Fruit fly (Drosophila melanogaster) whole organism, wandering third instar larva: ENCODE data around the gene jar.

Experiments used
- CG32264 ChIP-seq: fragments of 200-800 bp; sonication (Bioruptor generic); optimal IDR thresholded peaks from 2 replicates; lab custom pipeline; 2016; ENCODE audit warnings: missing biosample characterization, missing genetic modification characterization
- Dfd ChIP-seq: fragments of >200 bp; optimal IDR thresholded peaks from 2 replicates; lab custom pipeline; 2017; ENCODE audit warnings: missing biosample characterization, missing genetic modification characterization
- Myc ChIP-seq: fragments of >200 bp; optimal IDR thresholded peaks from 2 replicates; lab custom pipeline; 2017
- Vsx2 ChIP-seq: fragments of 200-300, 225-300 bp; sonication (Bioruptor generic); optimal IDR thresholded peaks from 2 replicates; lab custom pipeline; 2018; ENCODE audit warnings: missing biosample characterization, missing genetic modification characterization; ENCODE audit not compliant: partially characterized antibody
- dsf ChIP-seq: sonication (Bioruptor generic); optimal IDR thresholded peaks from 2 replicates; lab custom pipeline; 2016; ENCODE audit warnings: missing biosample characterization, missing genetic modification characterization, borderline replicate concordance
- lola ChIP-seq: fragments of >200 bp; optimal IDR thresholded peaks from 2 replicates; lab custom pipeline; 2017; ENCODE audit warnings: missing biosample characterization, missing genetic modification characterization
- pan ChIP-seq: fragments of >200 bp; optimal IDR thresholded peaks from 2 replicates; lab custom pipeline; 2017
- woc ChIP-seq: sonication (Bioruptor generic); optimal IDR thresholded peaks from 2 replicates; lab custom pipeline; 2016; ENCODE audit warnings: missing biosample characterization, mild to moderate bottlenecking, missing genetic modification characterization

DNA sequence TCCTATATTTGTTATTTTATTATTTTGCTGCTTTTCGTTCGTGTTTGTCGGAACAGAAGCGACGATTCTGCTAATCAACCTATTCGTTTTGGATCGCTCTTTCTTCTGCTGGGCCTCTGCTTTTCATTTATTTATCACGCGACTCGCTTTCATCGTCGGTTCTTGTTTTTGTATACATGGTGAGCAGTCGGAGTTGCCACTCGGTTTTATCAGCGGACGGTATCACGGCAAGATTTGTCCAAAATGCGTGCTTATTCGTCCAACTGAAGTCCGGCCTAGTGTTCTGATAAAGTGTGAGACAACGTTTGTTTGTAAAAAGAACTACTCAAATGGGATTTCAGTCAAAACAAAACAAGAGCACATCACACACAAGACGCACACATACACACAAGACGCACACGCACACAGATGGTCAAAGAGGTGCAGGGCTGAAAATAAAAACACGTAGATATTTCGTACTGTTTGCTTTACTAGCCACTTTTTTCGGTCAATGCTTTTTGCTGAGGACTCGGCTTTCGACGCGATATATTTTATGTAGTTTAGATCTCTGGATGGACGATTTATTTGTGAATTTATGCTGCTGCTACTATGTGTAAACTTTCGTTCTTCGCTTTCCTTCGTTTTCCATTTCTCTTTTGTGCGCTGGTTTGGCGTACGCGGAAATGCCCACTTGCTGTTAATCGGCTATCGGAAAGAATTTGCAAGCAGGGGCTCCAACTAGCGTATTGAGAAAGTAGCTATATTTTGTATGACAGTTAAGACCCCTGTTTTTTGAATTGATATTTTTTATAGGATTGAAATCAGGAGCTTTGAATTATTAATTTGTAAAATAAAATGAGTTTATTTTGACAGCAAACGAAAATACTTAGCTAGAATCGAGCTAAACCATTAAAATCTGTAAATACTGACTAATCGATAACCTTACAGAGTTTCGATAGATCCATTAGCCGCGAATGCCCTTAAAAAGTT lies 49.4 kb downstream of the jar start, which contains the start of gene twin:
- TF ChIP-seq lola (GFP tag; lab: Kevin White, UChicago): no peak
- peak; percentile 63 for TF ChIP-seq Myc (lab: Kevin White, UChicago)
- peak; percentile 76 for TF ChIP-seq woc (GFP tag; lab: Kevin White, UChicago)
- TF ChIP-seq dsf (GFP tag; lab: Kevin White, UChicago): peak; percentile 15
- TF ChIP-seq Vsx2 (GFP tag; lab: Kevin White, UChicago): no peak
- no peak for TF ChIP-seq pan (lab: Kevin White, UChicago)
- TF ChIP-seq CG32264 (GFP tag; lab: Kevin White, UChicago): no peak
- TF ChIP-seq Dfd (GFP tag; lab: Kevin White, UChicago): no peak
